Worm (Caenorhabditis elegans): ENCODE results near the gene Y51A2A.12.

DNA sequence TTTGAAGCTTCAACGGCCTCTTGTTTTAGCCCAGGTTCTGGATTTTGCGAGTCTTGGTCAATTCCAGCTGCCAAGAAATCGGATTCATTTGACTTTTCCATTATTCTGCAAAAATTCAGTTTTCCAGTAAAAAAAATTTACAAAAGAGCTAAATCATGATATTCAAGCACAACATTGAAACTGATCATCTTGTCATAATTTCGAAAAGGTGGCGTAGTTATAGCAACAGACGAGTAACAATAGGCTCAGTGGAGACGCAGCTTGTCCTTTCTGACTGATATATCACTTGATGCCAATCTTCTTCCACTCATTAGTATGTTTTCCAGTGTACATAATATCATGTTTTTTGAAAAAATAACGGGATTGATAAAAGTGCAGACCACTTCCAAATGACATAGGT lies 23.7 kb upstream of the Y51A2A.12 start, which contains the start of gene fbxa-213:
- no peak for TF ChIP-seq pag-3 (tag; optimal IDR thresholded peaks at IDR 0.05; ENCODE audit: borderline replicate concordance)
- TF ChIP-seq tbx-2 (tag; optimal IDR thresholded peaks at IDR 0.05): no peak
- no peak for TF ChIP-seq ama-1 (optimal IDR thresholded peaks at IDR 0.05)
- no peak for TF ChIP-seq lin-11 (tag; optimal IDR thresholded peaks at IDR 0.05)
- no peak for TF ChIP-seq lim-6 (tag; optimal IDR thresholded peaks at IDR 0.05)
- TF ChIP-seq pqm-1 (tag; optimal IDR thresholded peaks at IDR 0.05): no peak
